Worm (Caenorhabditis elegans) whole organism, L1 larva: Measurements from ENCODE around the gene cul-2.

Experiments
- alr-1 ChIP-seq: fragments of 200-800 bp; sonication (Bioruptor generic); optimal IDR thresholded peaks from 2 replicates; lab custom pipeline; 2018; ENCODE audit warnings: borderline replicate concordance, mild to moderate bottlenecking, missing genetic modification characterization, missing compliant biosample characterization
- blmp-1 ChIP-seq: fragments of 150-350 bp; optimal IDR thresholded peaks from 2 replicates; lab custom pipeline; 2014; ENCODE audit warnings: missing biosample characterization, missing genetic modification characterization
- elt-2 ChIP-seq: sonication (generic microtip); optimal IDR thresholded peaks from 2 replicates; lab custom pipeline; 2016; ENCODE audit warnings: missing genetic modification characterization, mild to moderate bottlenecking, inconsistent platforms, missing compliant biosample characterization, missing genetic modification reagents
- elt-3 ChIP-seq, 6 experiments: fragments of 150-350 bp in 1 of 6; sonication (generic microtip); optimal IDR thresholded peaks; 2 replicates each; lab custom pipeline; 2017 to 2018; ENCODE audit warnings: missing biosample characterization in 6 of 6, missing genetic modification characterization in 6 of 6, inconsistent platforms in 1 of 6
- lin-15B ChIP-seq: fragments of 150-350 bp; sonication (generic microtip); optimal IDR thresholded peaks from 3 replicates; lab custom pipeline; 2014; ENCODE audit warnings: missing biosample characterization, missing genetic modification characterization
- mdl-1 ChIP-seq, 2 experiments: fragments of 150-350 bp; optimal IDR thresholded peaks; 2 replicates each; lab custom pipeline; 2014 to 2017; ENCODE audit warnings: missing biosample characterization in 2 of 2, missing genetic modification characterization in 2 of 2, inconsistent platforms in 1 of 2
- nhr-237 ChIP-seq: fragments of 150-350 bp; optimal IDR thresholded peaks from 2 replicates; lab custom pipeline; 2014; ENCODE audit warnings: missing biosample characterization, missing genetic modification characterization
- nhr-90 ChIP-seq: sonication (generic microtip); optimal IDR thresholded peaks from 2 replicates; lab custom pipeline; 2016; ENCODE audit warnings: mild to moderate bottlenecking, missing genetic modification characterization, missing compliant biosample characterization; ENCODE audit not compliant: poor library complexity
- snpc-4 ChIP-seq: fragments of 150-350 bp; optimal IDR thresholded peaks from 2 replicates; lab custom pipeline; 2014; ENCODE audit warnings: missing biosample characterization, missing genetic modification characterization
- tbx-2 ChIP-seq: sonication (generic microtip); optimal IDR thresholded peaks from 2 replicates; lab custom pipeline; 2016; ENCODE audit warnings: missing genetic modification characterization, missing compliant biosample characterization
- zag-1 ChIP-seq: fragments of 150-350 bp; optimal IDR thresholded peaks from 2 replicates; lab custom pipeline; 2014; ENCODE audit warnings: missing biosample characterization, missing genetic modification characterization

DNA sequence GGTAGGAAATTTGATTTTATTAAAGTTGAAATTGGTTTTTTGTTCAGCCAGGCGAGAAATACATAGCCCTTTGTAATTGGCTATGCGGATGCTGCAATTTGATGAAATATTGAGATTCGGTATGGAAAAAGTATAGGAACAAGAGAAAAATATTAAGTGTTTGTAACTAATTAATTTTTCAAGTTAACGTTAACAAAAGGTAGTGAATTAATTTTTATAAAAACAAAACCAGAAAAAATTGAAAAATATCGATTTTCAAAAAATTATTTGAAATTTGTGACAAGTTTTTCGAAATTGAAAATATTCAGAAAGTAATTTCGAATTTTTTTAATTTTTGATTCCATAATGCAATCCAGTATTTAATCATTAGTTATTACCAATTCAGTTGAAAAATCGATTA lies 44.5 kb downstream of the cul-2 start, which contains the start of gene W06F12.2:
- TF ChIP-seq nhr-90 (no peak), tbx-2 (tag; lab: Kevin White, UChicago) (no peak), snpc-4 (tag; lab: Kevin White, UChicago) (no peak), nhr-237 (no peak), mdl-1 (tag; optimal IDR thresholded peaks at IDR 0.05; lab: Kevin White, UChicago) (no peak), blmp-1 (tag; lab: Kevin White, UChicago) (no peak), zag-1 (tag; lab: Kevin White, UChicago) (no peak), elt-3 (tag; optimal IDR thresholded peaks at IDR 0.05; lab: Kevin White, UChicago) (no peak), lin-15B (tag; lab: Kevin White, UChicago) (no peak), elt-2 (no peak), alr-1 (tag; lab: Kevin White, UChicago) (no peak)
